Fruit fly (Drosophila melanogaster) whole organism, embryonic: ENCODE results near the gene CG32971.

Experiments
- Abd-B ChIP-seq: fragments of 200-800 bp; sonication (Bioruptor generic); optimal IDR thresholded peaks from 2 replicates; lab custom pipeline; 2018; ENCODE audit warnings: missing biosample characterization, mild to moderate bottlenecking, missing genetic modification characterization, moderate library complexity
- CG11093 ChIP-seq: fragments of 200-800 bp; sonication (Bioruptor generic); IDR thresholded peaks from 3 replicates; pipeline ENCODE4 v1.3.6; 2022; ENCODE audit warnings: missing biosample characterization, missing genetic modification characterization
- CG11560 ChIP-seq: fragments of 200-800 bp; sonication (Bioruptor generic); IDR thresholded peaks from 3 replicates; pipeline ENCODE4 v1.3.6; 2022; ENCODE audit warnings: missing biosample characterization, missing genetic modification characterization
- CG12744 ChIP-seq: fragments of 200-800 bp; sonication (Bioruptor generic); optimal IDR thresholded peaks from 2 replicates; lab custom pipeline; 2016; ENCODE audit warnings: missing biosample characterization, missing genetic modification characterization
- CG13775 ChIP-seq: fragments of 200-800 bp; sonication (Bioruptor generic); optimal IDR thresholded peaks from 3 replicates; lab custom pipeline; 2017; ENCODE audit warnings: missing biosample characterization, mild to moderate bottlenecking, missing genetic modification characterization
- CG15011 ChIP-seq: fragments of 200-800 bp; sonication (Bioruptor generic); optimal IDR thresholded peaks from 3 replicates; lab custom pipeline; 2018; ENCODE audit warnings: missing biosample characterization, mild to moderate bottlenecking, missing genetic modification characterization
- CG15601 ChIP-seq: fragments of 200-800 bp; sonication (Bioruptor generic); optimal IDR thresholded peaks from 3 replicates; lab custom pipeline; 2019; ENCODE audit warnings: missing biosample characterization, mild to moderate bottlenecking, missing genetic modification characterization, moderate library complexity
- CG1603 ChIP-seq: fragments of 200-800 bp; sonication (Bioruptor generic); optimal IDR thresholded peaks from 2 replicates; lab custom pipeline; 2019; ENCODE audit warnings: missing biosample characterization, mild to moderate bottlenecking, missing genetic modification characterization, moderate library complexity
- CG17912 ChIP-seq: fragments of 200-800 bp; sonication (Bioruptor generic); optimal IDR thresholded peaks from 2 replicates; lab custom pipeline; 2018; ENCODE audit warnings: missing biosample characterization, mild to moderate bottlenecking, missing genetic modification characterization
- CG2712 ChIP-seq: fragments of 200-800 bp; optimal IDR thresholded peaks from 3 replicates; lab custom pipeline; 2019; ENCODE audit warnings: missing biosample characterization, mild to moderate bottlenecking, missing genetic modification characterization, moderate library complexity
- CG30431 ChIP-seq: fragments of 200-800 bp; sonication (Bioruptor generic); optimal IDR thresholded peaks from 2 replicates; lab custom pipeline; 2017; ENCODE audit warnings: missing biosample characterization, missing genetic modification characterization
- CG31388 ChIP-seq: fragments of 200-800 bp; sonication (Bioruptor generic); optimal IDR thresholded peaks from 2 replicates; lab custom pipeline; 2016; ENCODE audit warnings: missing biosample characterization, missing genetic modification characterization
- CG34376 ChIP-seq: fragments of 200-800 bp; sonication (Bioruptor generic); optimal IDR thresholded peaks from 2 replicates; lab custom pipeline; 2018; ENCODE audit warnings: missing biosample characterization, mild to moderate bottlenecking, missing genetic modification characterization
- CG6254 ChIP-seq: fragments of 200-800 bp; sonication (Bioruptor generic); optimal IDR thresholded peaks from 3 replicates; lab custom pipeline; 2017; ENCODE audit warnings: mild to moderate bottlenecking, missing biosample characterization, missing genetic modification reagents, missing genetic modification characterization
- CG6854 ChIP-seq: fragments of 200-800 bp; sonication (Bioruptor generic); optimal IDR thresholded peaks from 3 replicates; lab custom pipeline; 2017; ENCODE audit warnings: missing biosample characterization, mild to moderate bottlenecking, missing genetic modification characterization
- CG7271 ChIP-seq: fragments of 200-800 bp; sonication (Bioruptor generic); optimal IDR thresholded peaks from 2 replicates; lab custom pipeline; 2018; ENCODE audit warnings: missing biosample characterization, mild to moderate bottlenecking, missing genetic modification characterization, moderate library complexity
- CG7556 ChIP-seq: fragments of 200-800 bp; sonication (Bioruptor generic); optimal IDR thresholded peaks from 2 replicates; lab custom pipeline; 2017; ENCODE audit warnings: missing biosample characterization, mild to moderate bottlenecking, missing genetic modification characterization
- CG8359 ChIP-seq: fragments of 200-800 bp; sonication (Bioruptor generic); optimal IDR thresholded peaks from 2 replicates; lab custom pipeline; 2017; ENCODE audit warnings: missing biosample characterization, mild to moderate bottlenecking, missing genetic modification characterization, borderline replicate concordance
- CG8765 ChIP-seq: fragments of 200-800 bp; sonication (Bioruptor generic); IDR thresholded peaks from 2 replicates; pipeline ENCODE4 v1.3.6; 2022; ENCODE audit warnings: missing biosample characterization, missing genetic modification characterization
- Camta ChIP-seq: fragments of 200-800 bp; sonication (Bioruptor generic); optimal IDR thresholded peaks from 2 replicates; lab custom pipeline; 2016; ENCODE audit warnings: missing biosample characterization, missing genetic modification characterization
- CrebB ChIP-seq: fragments of 200-800 bp; sonication (Bioruptor generic); optimal IDR thresholded peaks from 3 replicates; lab custom pipeline; 2018; ENCODE audit warnings: missing biosample characterization, mild to moderate bottlenecking, missing genetic modification characterization
- Elba2 ChIP-seq: fragments of 200-800 bp; sonication (Bioruptor generic); optimal IDR thresholded peaks from 3 replicates; lab custom pipeline; 2016; ENCODE audit warnings: missing biosample characterization, missing genetic modification characterization
- Ets97D ChIP-seq: fragments of 200-800 bp; sonication (Bioruptor generic); optimal IDR thresholded peaks from 3 replicates; lab custom pipeline; 2016; ENCODE audit warnings: missing biosample characterization, missing genetic modification characterization
- Fer2 ChIP-seq: fragments of 200-800 bp; sonication (Bioruptor generic); optimal IDR thresholded peaks from 2 replicates; lab custom pipeline; 2018; ENCODE audit warnings: missing biosample characterization, mild to moderate bottlenecking, missing genetic modification characterization, moderate library complexity
- HLH54F ChIP-seq: fragments of 200-800 bp; sonication (Bioruptor generic); optimal IDR thresholded peaks from 3 replicates; lab custom pipeline; 2016; ENCODE audit warnings: missing biosample characterization, missing genetic modification characterization
- NC2α ChIP-seq: fragments of 200-800 bp; sonication (Bioruptor generic); optimal IDR thresholded peaks from 2 replicates; lab custom pipeline; 2016; ENCODE audit warnings: missing biosample characterization, missing genetic modification characterization
- Nf-YC ChIP-seq: fragments of 200-800 bp; optimal IDR thresholded peaks from 3 replicates; lab custom pipeline; 2019; ENCODE audit warnings: missing biosample characterization, mild to moderate bottlenecking, missing genetic modification characterization, moderate library complexity
- Rfx ChIP-seq: fragments of 200-800 bp; sonication (Bioruptor generic); IDR thresholded peaks from 2 replicates; pipeline ENCODE4 v1.3.6; 2022; ENCODE audit warnings: missing biosample characterization, missing genetic modification characterization
- Rx ChIP-seq: fragments of 200-800 bp; sonication (Bioruptor generic); IDR thresholded peaks from 2 replicates; pipeline ENCODE4 v1.3.6; 2022; ENCODE audit warnings: missing biosample characterization, missing genetic modification characterization
- Sin3A ChIP-seq: fragments of >200 bp; optimal IDR thresholded peaks from 2 replicates; lab custom pipeline; 2018
- Sox100B ChIP-seq: fragments of 200-800 bp; sonication (Bioruptor generic); optimal IDR thresholded peaks from 3 replicates; lab custom pipeline; 2018; ENCODE audit warnings: missing biosample characterization, mild to moderate bottlenecking, missing genetic modification characterization
- Sox102F ChIP-seq: fragments of 200-800 bp; sonication (Bioruptor generic); optimal IDR thresholded peaks from 2 replicates; lab custom pipeline; 2018; ENCODE audit warnings: missing biosample characterization, mild to moderate bottlenecking, missing genetic modification characterization, moderate library complexity
- Usf ChIP-seq: fragments of 200-800 bp; sonication (Bioruptor generic); optimal IDR thresholded peaks from 2 replicates; lab custom pipeline; 2017; ENCODE audit warnings: missing genotype, missing biosample characterization, missing genetic modification characterization
- ase ChIP-seq: fragments of 200-800 bp; sonication (Bioruptor generic); IDR thresholded peaks from 3 replicates; pipeline ENCODE4 v1.3.6; 2022; ENCODE audit warnings: missing biosample characterization, missing genetic modification characterization
- ash1 ChIP-seq: fragments of 200-800 bp; sonication (Bioruptor generic); optimal IDR thresholded peaks from 2 replicates; lab custom pipeline; 2018; ENCODE audit warnings: missing biosample characterization, mild to moderate bottlenecking, missing genetic modification characterization
- corto ChIP-seq: fragments of 200-800 bp; sonication (Bioruptor generic); optimal IDR thresholded peaks from 2 replicates; lab custom pipeline; 2016; ENCODE audit warnings: missing biosample characterization, mild to moderate bottlenecking, missing genetic modification characterization, moderate library complexity
- emc ChIP-seq: fragments of 200-800 bp; sonication (Bioruptor generic); optimal IDR thresholded peaks from 2 replicates; lab custom pipeline; 2016; ENCODE audit warnings: missing biosample characterization, missing genetic modification characterization
- ems ChIP-seq: fragments of 200-800 bp; sonication (Bioruptor generic); optimal IDR thresholded peaks from 3 replicates; lab custom pipeline; 2016; ENCODE audit warnings: missing biosample characterization, missing genetic modification characterization
- gce ChIP-seq: fragments of 200-800 bp; sonication (Bioruptor generic); IDR thresholded peaks from 3 replicates; pipeline ENCODE4 v1.3.6; 2022; ENCODE audit warnings: missing biosample characterization, missing genetic modification characterization
- gsb ChIP-seq: fragments of 200-800 bp; sonication (Bioruptor generic); IDR thresholded peaks from 2 replicates; pipeline ENCODE4 v1.3.6; 2022; ENCODE audit warnings: missing biosample characterization, missing genetic modification characterization
- gt ChIP-seq: fragments of 200-800 bp; sonication (Bioruptor generic); IDR thresholded peaks from 2 replicates; pipeline ENCODE4 v1.3.6; 2022; ENCODE audit warnings: missing biosample characterization, missing genetic modification characterization
- insv ChIP-seq, 2 experiments: fragments of 200-800 bp; sonication (Bioruptor generic); optimal IDR thresholded peaks; 3 replicates each; lab custom pipeline; 2016 to 2018; ENCODE audit warnings: missing biosample characterization in 2 of 2, missing genetic modification characterization in 2 of 2
- p53 ChIP-seq: fragments of 200-800 bp; sonication (Bioruptor generic); optimal IDR thresholded peaks from 2 replicates; lab custom pipeline; 2016; ENCODE audit warnings: missing biosample characterization, missing genetic modification characterization
- psq ChIP-seq: fragments of 200-800 bp; sonication (Bioruptor generic); optimal IDR thresholded peaks from 2 replicates; lab custom pipeline; 2017; ENCODE audit warnings: missing biosample characterization, missing genetic modification characterization
- schlank ChIP-seq: fragments of 200-800 bp; sonication (Bioruptor generic); optimal IDR thresholded peaks from 2 replicates; lab custom pipeline; 2018; ENCODE audit warnings: missing biosample characterization, mild to moderate bottlenecking, missing genetic modification characterization
- sisA ChIP-seq: fragments of 200-800 bp; sonication (Bioruptor generic); IDR thresholded peaks from 2 replicates; pipeline ENCODE4 v1.3.6; 2022; ENCODE audit warnings: missing biosample characterization, missing genetic modification characterization
- tap ChIP-seq: fragments of 200-800 bp; optimal IDR thresholded peaks from 3 replicates; lab custom pipeline; 2019; ENCODE audit warnings: missing biosample characterization, mild to moderate bottlenecking, missing genetic modification characterization, moderate library complexity
- tll ChIP-seq, 2 experiments: fragments of 200-800 bp in 1 of 2; fragments of >200 bp in 1 of 2; sonication (Bioruptor generic) in 1 of 2; optimal IDR thresholded peaks; 2 replicates each; lab custom pipeline; 2017 to 2019; ENCODE audit warnings: missing biosample characterization in 2 of 2, missing genetic modification characterization in 2 of 2, mild to moderate bottlenecking in 1 of 2, moderate library complexity in 1 of 2
- unpg ChIP-seq: fragments of 200-800 bp; sonication (Bioruptor generic); optimal IDR thresholded peaks from 3 replicates; lab custom pipeline; 2018; ENCODE audit warnings: missing biosample characterization, mild to moderate bottlenecking, missing genetic modification characterization, moderate library complexity
- vnd ChIP-seq: fragments of 200-800 bp; sonication (Bioruptor generic); IDR thresholded peaks from 3 replicates; pipeline ENCODE4 v1.3.6; 2022; ENCODE audit warnings: missing biosample characterization, missing genetic modification characterization; ENCODE audit not compliant: partially characterized antibody
- vvl ChIP-seq: fragments of 200-800 bp; sonication (Bioruptor generic); IDR thresholded peaks from 2 replicates; pipeline ENCODE4 v1.3.6; 2022; ENCODE audit warnings: missing biosample characterization, missing genetic modification characterization

The CG32971 gene

dm6 chr2L:14225957-14226676, 48.5 kb upstream of the CG32971 start (continued):
- TF ChIP-seq CrebB (tag; lab: Kevin White, UChicago) = no peak
- no peak for TF ChIP-seq Elba2 (GFP tag; lab: Kevin White, UChicago)
- TF ChIP-seq Rfx = no peak
- TF ChIP-seq CG6854 (GFP tag; lab: Kevin White, UChicago) = no peak
- peak; percentile 26 for TF ChIP-seq CG2712 (tag; lab: Kevin White, UChicago)
- no peak for TF ChIP-seq gt (GFP tag; lab: Robert Waterston, UW)
- TF ChIP-seq vvl (GFP tag; lab: Robert Waterston, UW) = peak; percentile 28
- peak; percentile 41 for TF ChIP-seq CG1603 (tag; lab: Kevin White, UChicago)
- TF ChIP-seq CG31388 = no peak
- TF ChIP-seq corto (GFP tag; lab: Kevin White, UChicago) = peak; percentile 43
- no peak for TF ChIP-seq CG7556
- TF ChIP-seq tap = no peak
- no peak for TF ChIP-seq CG15011 (GFP tag; lab: Kevin White, UChicago)
- no peak for TF ChIP-seq ems (GFP tag; lab: Kevin White, UChicago)
- TF ChIP-seq insv (GFP tag; optimal IDR thresholded peaks at IDR 0.05; lab: Kevin White, UChicago) = no peak
- TF ChIP-seq Ets97D = no peak
- no peak for TF ChIP-seq ash1 (GFP tag; lab: Kevin White, UChicago)
- no peak for TF ChIP-seq tll (GFP tag; optimal IDR thresholded peaks at IDR 0.05; lab: Kevin White, UChicago)
- no peak for TF ChIP-seq p53
- no peak for TF ChIP-seq CG11093 (GFP tag; lab: Robert Waterston, UW)
- no peak for TF ChIP-seq gce
- TF ChIP-seq CG13775 (GFP tag; lab: Kevin White, UChicago) = no peak
- TF ChIP-seq CG11560 = no peak
- TF ChIP-seq Abd-B (GFP tag; lab: Kevin White, UChicago) = no peak
- TF ChIP-seq gsb = no peak
- peak; percentile 8 for TF ChIP-seq unpg
- no peak for TF ChIP-seq Nf-YC (tag; lab: Kevin White, UChicago)
- TF ChIP-seq CG7271 = no peak
- TF ChIP-seq CG15601 = no peak
- TF ChIP-seq psq (GFP tag; lab: Kevin White, UChicago) = no peak
- TF ChIP-seq emc (GFP tag; lab: Kevin White, UChicago) = no peak
- TF ChIP-seq CG17912 (GFP tag; lab: Kevin White, UChicago) = no peak
- TF ChIP-seq CG12744 = no peak
- TF ChIP-seq Camta (GFP tag; lab: Kevin White, UChicago) = no peak
- no peak for TF ChIP-seq NC2α (GFP tag; lab: Kevin White, UChicago)
- TF ChIP-seq CG8765 = no peak
- no peak for TF ChIP-seq CG8359 (GFP tag; lab: Kevin White, UChicago)
- TF ChIP-seq ase = no peak
- TF ChIP-seq Sin3A = no peak
- TF ChIP-seq schlank (tag; lab: Kevin White, UChicago) = no peak
- no peak for TF ChIP-seq vnd (GFP tag; lab: Robert Waterston, UW)
- no peak for TF ChIP-seq sisA (GFP tag; lab: Robert Waterston, UW)
- TF ChIP-seq Fer2 = no peak
- no peak for TF ChIP-seq Sox100B (GFP tag; lab: Kevin White, UChicago)
- no peak for TF ChIP-seq CG30431 (GFP tag; lab: Kevin White, UChicago)
- TF ChIP-seq Rx (GFP tag; lab: Robert Waterston, UW) = no peak
- no peak for TF ChIP-seq CG34376 (GFP tag; lab: Kevin White, UChicago)
- no peak for TF ChIP-seq HLH54F
- TF ChIP-seq CG6254 (GFP tag; lab: Kevin White, UChicago) = no peak
- no peak for TF ChIP-seq Usf (GFP tag; lab: Kevin White, UChicago)
- TF ChIP-seq Sox102F (GFP tag; lab: Kevin White, UChicago) = peak; percentile 2
